Worm (Caenorhabditis elegans): ENCODE results near the gene ZK1320.13.
A peak's percentile ranks its signal among the peaks of the same experiment; 100 is the strongest.

Gene ZK1320.13

ce11 chrII:9713083-9713482 lies 32.5 kb downstream of the ZK1320.13 start (continued):
- TF ChIP-seq B0336.3 (GFP tag; IDR thresholded peaks at IDR 0.05) (no peak), lag-1 (GFP tag; IDR thresholded peaks at IDR 0.05) (no peak), athp-1 (tag; optimal IDR thresholded peaks at IDR 0.05) (peak; percentile 25), tbx-9 (tag; optimal IDR thresholded peaks at IDR 0.05; ENCODE audit: borderline replicate concordance) (no peak), F33H1.4 (GFP tag; IDR thresholded peaks at IDR 0.05) (peak; percentile 20; the same call in 1 of the 2 replicates), die-1 (tag; optimal IDR thresholded peaks at IDR 0.05) (peak; percentile 58), Y53F4B.3 (GFP tag; IDR thresholded peaks at IDR 0.05) (peak; percentile 20; the same call in 1 of the 2 replicates)

ce11 chrII:9716417-9717039 lies 35.9 kb downstream of the ZK1320.13 start, which contains the start of gene wee-1.3:
Gene wee-1.3 (minus strand): TSS chrII:9716467.
- TF ChIP-seq rpc-1 (optimal IDR thresholded peaks at IDR 0.05) (no peak), rpc-1 (tag; optimal IDR thresholded peaks at IDR 0.05) (no peak), zim-3 (tag; optimal IDR thresholded peaks at IDR 0.05) (no peak), lin-40 (tag; optimal IDR thresholded peaks at IDR 0.05) (peak; percentile 52), ztf-26 (tag; optimal IDR thresholded peaks at IDR 0.05) (no peak), unc-62 (GFP tag; optimal IDR thresholded peaks at IDR 0.05) (no peak), lin-54 (GFP tag; optimal IDR thresholded peaks at IDR 0.05) (peak; percentile 98), B0019.2 (GFP tag; conservative IDR thresholded peaks at IDR 0.05) (no peak), C17E4.6 (GFP tag; IDR thresholded peaks at IDR 0.05) (no peak), let-526 (GFP tag; IDR thresholded peaks at IDR 0.05) (no peak), nfya-1 (tag; optimal IDR thresholded peaks at IDR 0.05; ENCODE audit: borderline replicate concordance, insufficient read depth) (no peak), Y53G8AR.9 (GFP tag; conservative IDR thresholded peaks at IDR 0.05) (no peak), zfh-2 (GFP tag; conservative IDR thresholded peaks at IDR 0.05) (no peak), lag-1 (GFP tag; IDR thresholded peaks at IDR 0.05) (no peak), bed-1 (GFP tag; IDR thresholded peaks at IDR 0.05) (no peak), K12H6.12 (tag; optimal IDR thresholded peaks at IDR 0.05) (peak; percentile 17), tbp1 (GFP tag; optimal IDR thresholded peaks at IDR 0.05) (peak; percentile 59), fkh-3 (tag; optimal IDR thresholded peaks at IDR 0.05) (no peak), madf-8 (GFP tag; conservative IDR thresholded peaks at IDR 0.05) (peak; percentile 49), F37B4.10 (GFP tag; IDR thresholded peaks at IDR 0.05) (no peak), hrde-1 (tag; optimal IDR thresholded peaks at IDR 0.05; ENCODE audit: borderline replicate concordance) (no peak), hsf-1 (GFP tag; IDR thresholded peaks at IDR 0.05) (no peak), F57C9.4 (tag; optimal IDR thresholded peaks at IDR 0.05) (no peak), nhr-179 (tag; optimal IDR thresholded peaks at IDR 0.05) (no peak), aptf-3 (GFP tag; IDR thresholded peaks at IDR 0.05) (no peak), F57A8.1 (GFP tag; optimal IDR thresholded peaks at IDR 0.05) (no peak), pbrm-1 (GFP tag; IDR thresholded peaks at IDR 0.05) (peak; percentile 55; the same call in 1 of the 2 replicates), B0035.1 (tag; optimal IDR thresholded peaks at IDR 0.05) (no peak), B0261.1 (tag; optimal IDR thresholded peaks at IDR 0.05) (no peak), lin-35 (GFP tag; optimal IDR thresholded peaks at IDR 0.05) (peak; percentile 20 to 95 (median 70)), snpc-1.3 (tag; optimal IDR thresholded peaks at IDR 0.05; ENCODE audit: insufficient read depth) (no peak), Y53F4B.3 (GFP tag; IDR thresholded peaks at IDR 0.05) (no peak), hlh-26 (GFP tag; conservative IDR thresholded peaks at IDR 0.05) (no peak), cebp-1 (GFP tag; IDR thresholded peaks at IDR 0.05) (no peak), cebp-1 (tag; optimal IDR thresholded peaks at IDR 0.05) (peak; percentile 56), sea-2 (GFP tag; IDR thresholded peaks at IDR 0.05) (no peak), ztf-18 (tag; optimal IDR thresholded peaks at IDR 0.05) (no peak), nhr-27 (tag; optimal IDR thresholded peaks at IDR 0.05) (no peak), C06A6.2 (GFP tag; conservative IDR thresholded peaks at IDR 0.05) (no peak), egl-18 (GFP tag; IDR thresholded peaks at IDR 0.05) (no peak), tlf-1 (GFP tag; optimal IDR thresholded peaks at IDR 0.05) (no peak), ets-4 (GFP tag; optimal IDR thresholded peaks at IDR 0.05) (no peak)
